Worm (Caenorhabditis elegans) whole organism, midembryonic: ENCODE results near the gene F41C6.4.

Experiments
- T22C8.4 ChIP-seq: fragments of 200-800 bp; sonication (Bioruptor generic); IDR thresholded peaks from 2 replicates; pipeline ENCODE4 v1.3.6; 2022; ENCODE audit warnings: missing genetic modification characterization, missing compliant biosample characterization
- cog-1 ChIP-seq: sonication (generic microtip); optimal IDR thresholded peaks from 2 replicates; lab custom pipeline; 2016; ENCODE audit warnings: missing genetic modification characterization, missing compliant biosample characterization
- flt-1 ChIP-seq: fragments of 200-800 bp; sonication (Bioruptor generic); IDR thresholded peaks from 2 replicates; pipeline ENCODE4 v1.3.6; 2022; ENCODE audit warnings: missing genetic modification characterization, missing compliant biosample characterization
- klf-2 ChIP-seq: fragments of 200-800 bp; sonication (Bioruptor generic); conservative IDR thresholded peaks from 2 replicates; pipeline ENCODE4 v1.3.6; 2022; ENCODE audit warnings: missing genetic modification reagents, missing genetic modification characterization, missing compliant biosample characterization
- tab-1 ChIP-seq: fragments of 200-800 bp; sonication (Bioruptor generic); IDR thresholded peaks from 2 replicates; pipeline ENCODE4 v1.3.6; 2022; ENCODE audit warnings: missing genetic modification characterization, missing compliant biosample characterization
- ztf-23 ChIP-seq: fragments of 200-800 bp; sonication (Bioruptor generic); IDR thresholded peaks from 2 replicates; pipeline ENCODE4 v1.3.6; 2022; ENCODE audit warnings: missing genetic modification reagents, missing genetic modification characterization, missing compliant biosample characterization

- TF ChIP-seq tab-1 (GFP tag; lab: Robert Waterston, UW) (no peak), T22C8.4 (GFP tag; lab: Robert Waterston, UW) (no peak), ztf-23 (GFP tag; lab: Robert Waterston, UW) (no peak), klf-2 (GFP tag; lab: Robert Waterston, UW) (no peak), cog-1 (tag; lab: Kevin White, UChicago) (no peak), flt-1 (GFP tag; lab: Robert Waterston, UW) (no peak)
These were observed 25.2 kb upstream of the F41C6.4 start, which contains the start of gene F14B8.4 for ce11 chrX:6899848-6900247.
